Worm (Caenorhabditis elegans) whole organism, mixed stage, embryonic: ENCODE data around the gene fce-2.

ENCODE experiments used
- ceh-43 ChIP-seq: fragments of 200-800 bp; sonication (Bioruptor generic); optimal IDR thresholded peaks from 2 replicates; lab custom pipeline; 2018; ENCODE audit warnings: mild to moderate bottlenecking, missing genetic modification characterization, moderate library complexity, missing compliant biosample characterization
- ham-2 ChIP-seq: fragments of 200-800 bp; sonication (Bioruptor generic); optimal IDR thresholded peaks from 2 replicates; lab custom pipeline; 2018; ENCODE audit warnings: mild to moderate bottlenecking, missing genetic modification characterization, missing compliant biosample characterization
- nhr-76 ChIP-seq: sonication (generic microtip); optimal IDR thresholded peaks from 2 replicates; lab custom pipeline; 2017; ENCODE audit warnings: missing biosample characterization, missing genetic modification characterization

- TF ChIP-seq ham-2 (GFP tag; lab: Kevin White, UChicago) (no peak), nhr-76 (tag; lab: Kevin White, UChicago) (no peak), ceh-43 (GFP tag; lab: Kevin White, UChicago) (no peak)
Observed at ce11 chrV:20413426-20413825, 11.7 kb upstream of the fce-2 start.
